Worm (Caenorhabditis elegans) whole organism, midembryonic: ENCODE data around the gene C02B8.12.
A peak's percentile ranks its signal among the peaks of the same experiment; 100 is the strongest.

Experiments used
- flt-1 ChIP-seq: fragments of 200-800 bp; sonication (Bioruptor generic); IDR thresholded peaks from 2 replicates; pipeline ENCODE4 v1.3.6; 2022; ENCODE audit warnings: missing genetic modification characterization, missing compliant biosample characterization
- med-1 ChIP-seq: sonication (generic microtip); optimal IDR thresholded peaks from 2 replicates; lab custom pipeline; 2017; ENCODE audit warnings: missing genetic modification characterization, mild to moderate bottlenecking, missing compliant biosample characterization, antibody characterized with exemption, missing genetic modification reagents; ENCODE audit not compliant: insufficient read depth

- TF ChIP-seq med-1 (GFP tag; lab: Kevin White, UChicago) (no peak), flt-1 (GFP tag; lab: Robert Waterston, UW) (peak; percentile 33; the same call in 1 of the 2 replicates)
These were observed 33.3 kb upstream of the C02B8.12 start for ce11 chrX:8156502-8156901.
